Fruit fly (Drosophila melanogaster) whole organism, embryonic: ENCODE results near the gene CG15044.

Source experiments
- CG14441 ChIP-seq: fragments of 200-800 bp; sonication (Bioruptor generic); IDR thresholded peaks from 2 replicates; pipeline ENCODE4 v1.3.6; 2022; ENCODE audit warnings: missing biosample characterization, missing genetic modification characterization
- CG6254 ChIP-seq: fragments of 200-800 bp; sonication (Bioruptor generic); optimal IDR thresholded peaks from 3 replicates; lab custom pipeline; 2017; ENCODE audit warnings: mild to moderate bottlenecking, missing biosample characterization, missing genetic modification reagents, missing genetic modification characterization
- Hr39 ChIP-seq: fragments of >200 bp; optimal IDR thresholded peaks from 2 replicates; lab custom pipeline; 2017

DNA sequence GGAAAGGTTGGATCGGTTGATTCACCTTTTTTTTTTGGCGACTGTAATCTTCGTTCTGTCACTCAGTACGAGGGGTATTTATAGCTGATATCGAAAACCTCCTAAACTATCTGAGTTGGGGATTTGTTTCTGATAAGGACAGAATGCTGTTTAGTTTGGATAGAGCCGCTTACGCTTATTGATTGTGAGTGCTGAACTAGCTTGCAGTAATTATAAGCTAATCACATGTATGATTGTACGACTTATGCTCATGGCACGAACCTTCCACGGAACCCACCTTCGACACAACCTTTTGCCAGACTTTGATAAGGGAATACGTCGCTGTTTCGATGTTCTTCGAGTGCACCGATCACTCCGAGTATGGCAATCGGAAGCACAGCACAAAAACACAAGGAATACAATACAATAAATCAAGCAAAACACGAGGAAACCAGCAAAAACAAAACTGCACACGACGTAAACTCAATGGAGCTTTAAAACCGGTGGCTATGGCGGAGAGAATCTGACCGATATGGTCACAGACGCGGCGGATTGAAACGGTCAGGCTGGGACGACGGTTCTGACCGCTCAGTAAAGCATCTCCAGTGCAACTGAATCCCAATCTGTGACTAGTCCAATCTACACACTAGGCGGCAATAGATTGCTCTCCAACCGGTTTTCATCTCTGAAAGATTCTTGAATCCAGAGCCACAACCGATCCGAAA, 5.3 kb downstream of the CG15044 start, which contains the start of gene psh:
- TF ChIP-seq CG6254 (GFP tag; lab: Kevin White, UChicago) = no peak
- TF ChIP-seq CG14441 (GFP tag; lab: Robert Waterston, UW) = no peak
- no peak for TF ChIP-seq Hr39 (lab: Kevin White, UChicago)
